Fruit fly (Drosophila melanogaster): ENCODE results near the gene mthl15.

The mthl15 gene

DNA sequence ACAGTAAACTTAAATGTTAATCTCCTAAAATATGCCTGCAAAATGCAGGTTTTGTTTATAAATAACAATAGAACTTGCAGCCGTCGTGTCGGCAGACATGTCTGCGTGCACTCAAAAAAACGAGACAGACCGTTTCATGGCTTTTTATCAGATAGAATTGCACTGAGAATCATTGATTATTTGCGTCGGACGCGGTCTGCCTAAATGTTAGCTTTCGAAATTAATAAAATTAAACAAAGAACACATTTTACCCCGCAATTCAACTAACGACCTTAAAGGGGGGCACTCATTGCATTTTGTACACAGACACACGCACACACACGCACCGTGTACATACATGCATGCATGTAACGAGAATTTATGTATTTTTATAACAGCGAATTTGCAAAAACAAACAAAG lies 38.7 kb upstream of the mthl15 start (continued):
- TF ChIP-seq zf30C (GFP tag; optimal IDR thresholded peaks at IDR 0.05) (peak; percentile 89), CG8290 (GFP tag; optimal IDR thresholded peaks at IDR 0.05) (no peak), CG8290 (tag; optimal IDR thresholded peaks at IDR 0.05) (no peak), CG6689 (GFP tag; IDR thresholded peaks at IDR 0.05) (peak; percentile 19; the same call in 1 of the 2 replicates), crp (GFP tag; optimal IDR thresholded peaks at IDR 0.05) (no peak), Mes4 (GFP tag; optimal IDR thresholded peaks at IDR 0.05) (peak; percentile 1), CG7987 (GFP tag; optimal IDR thresholded peaks at IDR 0.05) (peak; percentile 11), Hsf (GFP tag; optimal IDR thresholded peaks at IDR 0.05) (no peak), lab (GFP tag; optimal IDR thresholded peaks at IDR 0.05) (no peak), CG30403 (GFP tag; optimal IDR thresholded peaks at IDR 0.05) (peak; percentile 31), dm (GFP tag; optimal IDR thresholded peaks at IDR 0.05) (peak; percentile 5), ftz-f1 (GFP tag; optimal IDR thresholded peaks at IDR 0.05) (no peak), sima (GFP tag; optimal IDR thresholded peaks at IDR 0.05) (peak; percentile 12), CG14441 (GFP tag; IDR thresholded peaks at IDR 0.05) (peak; percentile 41; the same call in 1 of the 2 replicates), lov (optimal IDR thresholded peaks at IDR 0.05) (no peak), lov (GFP tag; IDR thresholded peaks at IDR 0.05) (0 out of 3 replicates have a peak, but pooled peaks have one; percentile 21), CG17612 (GFP tag; IDR thresholded peaks at IDR 0.05) (no peak), Deaf1 (tag; optimal IDR thresholded peaks at IDR 0.05) (no peak), Side (GFP tag; optimal IDR thresholded peaks at IDR 0.05) (peak; percentile 39), CG1603 (tag; optimal IDR thresholded peaks at IDR 0.05) (peak; percentile 65), ken (GFP tag; IDR thresholded peaks at IDR 0.05) (0 out of 3 replicates have a peak, but pooled peaks have one; percentile 46), peb (GFP tag; IDR thresholded peaks at IDR 0.05) (peak; percentile 11; the same call in 1 of the 2 replicates), jumu (GFP tag; optimal IDR thresholded peaks at IDR 0.05) (no peak), tgo (GFP tag; IDR thresholded peaks at IDR 0.05) (no peak), CG3407 (GFP tag; optimal IDR thresholded peaks at IDR 0.05) (peak; percentile 18), CG11093 (GFP tag; IDR thresholded peaks at IDR 0.05) (0 out of 3 replicates have a peak, but pooled peaks have one; percentile 43), chn (GFP tag; optimal IDR thresholded peaks at IDR 0.05) (peak; percentile 42), en (GFP tag; optimal IDR thresholded peaks at IDR 0.05) (peak; percentile 1), usp (GFP tag; optimal IDR thresholded peaks at IDR 0.05) (no peak), Ets65A (GFP tag) (peak; percentile 53), trh (GFP tag; optimal IDR thresholded peaks at IDR 0.05) (no peak), eve (GFP tag; optimal IDR thresholded peaks at IDR 0.05) (peak in 1 of 2 experiments; percentile 81), CG13624 (GFP tag; optimal IDR thresholded peaks at IDR 0.05) (peak; percentile 33), CG12219 (GFP tag; optimal IDR thresholded peaks at IDR 0.05) (no peak), H2.0 (GFP tag; IDR thresholded peaks at IDR 0.05) (peak; percentile 23; the same call in 1 of the 2 replicates), pfk (GFP tag; optimal IDR thresholded peaks at IDR 0.05) (no peak), dati (GFP tag; IDR thresholded peaks at IDR 0.05) (0 out of 2 replicates have a peak, but pooled peaks have one; percentile 8), Doc3 (GFP tag; IDR thresholded peaks at IDR 0.05; ENCODE audit: partially characterized antibody) (no peak), Bgb (GFP tag; IDR thresholded peaks at IDR 0.05; ENCODE audit: partially characterized antibody) (no peak), btn (GFP tag; optimal IDR thresholded peaks at IDR 0.05) (peak; percentile 17), Dad (GFP tag; optimal IDR thresholded peaks at IDR 0.05) (peak; percentile 7), CG4617 (GFP tag; optimal IDR thresholded peaks at IDR 0.05; ENCODE audit: borderline replicate concordance) (peak; percentile 0), az2 (GFP tag; optimal IDR thresholded peaks at IDR 0.05) (peak; percentile 32), Spps (tag; optimal IDR thresholded peaks at IDR 0.05) (no peak), CG17361 (GFP tag; IDR thresholded peaks at IDR 0.05) (peak; percentile 30; the same call in 1 of the 3 replicates), kah (GFP tag; optimal IDR thresholded peaks at IDR 0.05) (no peak), cg (GFP tag; optimal IDR thresholded peaks at IDR 0.05) (peak; percentile 92), p53 (GFP tag; optimal IDR thresholded peaks at IDR 0.05) (peak; percentile 11), gce (GFP tag; IDR thresholded peaks at IDR 0.05) (0 out of 3 replicates have a peak, but pooled peaks have one; percentile 19), E2f1 (GFP tag; IDR thresholded peaks at IDR 0.05) (peak; percentile 38; the same call in 1 of the 2 replicates), CG6254 (GFP tag; optimal IDR thresholded peaks at IDR 0.05) (no peak), Drgx (GFP tag; IDR thresholded peaks at IDR 0.05) (peak; percentile 63)

Data from whole organism, embryonic.